Fruit fly (Drosophila melanogaster) S2 (cell line): ENCODE results near the gene CG14332.

Experiments used
- CG8478 ChIP-seq: fragments of >200 bp; optimal IDR thresholded peaks from 2 replicates; lab custom pipeline; 2018
- CTCF ChIP-seq, 2 experiments: fragments of >200 bp; optimal IDR thresholded peaks; 2 replicates each; lab custom pipeline; 2018

- TF ChIP-seq CTCF (optimal IDR thresholded peaks at IDR 0.05; lab: Kevin White, UChicago) (no peak), CG8478 (lab: Kevin White, UChicago) (no peak)
Measured at dm6 chr3R:17406411-17406810, 15.6 kb downstream of the CG14332 start, which contains the start of the genes CG42824 and CG42798.
